Worm (Caenorhabditis elegans) whole organism, early embryonic: ENCODE data around the gene C47D12.4.

Experiments
- B0310.2 ChIP-seq: sonication (generic microtip); optimal IDR thresholded peaks from 2 replicates; lab custom pipeline; 2016; ENCODE audit warnings: mild to moderate bottlenecking, missing genetic modification characterization, missing compliant biosample characterization
- aly-1 ChIP-seq: sonication (generic microtip); optimal IDR thresholded peaks from 2 replicates; lab custom pipeline; 2016; ENCODE audit warnings: missing genetic modification characterization, missing compliant biosample characterization
- ama-1 ChIP-seq: fragments of 150-350 bp; optimal IDR thresholded peaks from 2 replicates; lab custom pipeline; 2014
- ceh-13 ChIP-seq: fragments of 200-800 bp; sonication (Bioruptor generic); optimal IDR thresholded peaks from 2 replicates; lab custom pipeline; 2018; ENCODE audit warnings: mild to moderate bottlenecking, missing genetic modification characterization, missing compliant biosample characterization
- ceh-36 ChIP-seq: sonication (generic microtip); optimal IDR thresholded peaks from 2 replicates; lab custom pipeline; 2016; ENCODE audit warnings: missing genetic modification characterization, inconsistent platforms, missing compliant biosample characterization
- ets-7 ChIP-seq: sonication (generic microtip); optimal IDR thresholded peaks from 2 replicates; lab custom pipeline; 2016; ENCODE audit warnings: missing genotype, missing genetic modification characterization, missing compliant biosample characterization
- flt-1 ChIP-seq: fragments of 200-800 bp; sonication (Bioruptor generic); IDR thresholded peaks from 2 replicates; pipeline ENCODE4 v1.3.6; 2022; ENCODE audit warnings: missing genetic modification characterization, missing compliant biosample characterization
- hmbx-1 ChIP-seq: sonication (generic microtip); optimal IDR thresholded peaks from 2 replicates; lab custom pipeline; 2016; ENCODE audit warnings: mild to moderate bottlenecking, missing genetic modification characterization, missing compliant biosample characterization
- hmg-4 ChIP-seq: fragments of 200-800 bp; sonication (Bioruptor generic); optimal IDR thresholded peaks from 2 replicates; lab custom pipeline; 2018; ENCODE audit warnings: mild to moderate bottlenecking, missing genetic modification characterization, missing compliant biosample characterization
- pes-1 ChIP-seq: fragments of 200-800 bp; sonication (Bioruptor generic); IDR thresholded peaks from 2 replicates; pipeline ENCODE4 v1.3.6; 2022; ENCODE audit warnings: missing genetic modification reagents, missing genetic modification characterization, missing compliant biosample characterization
- sea-1 ChIP-seq: fragments of 200-800 bp; sonication (Bioruptor generic); conservative IDR thresholded peaks from 2 replicates; pipeline ENCODE4 v1.3.6; 2022; ENCODE audit warnings: missing genetic modification characterization, missing compliant biosample characterization
- tbx-11 ChIP-seq: fragments of 200-800 bp; sonication (Bioruptor generic); IDR thresholded peaks from 2 replicates; pipeline ENCODE4 v1.3.6; 2022; ENCODE audit warnings: missing genetic modification characterization, missing compliant biosample characterization
- tbx-37 ChIP-seq: fragments of 200-800 bp; sonication (Bioruptor generic); conservative IDR thresholded peaks from 2 replicates; pipeline ENCODE4 v1.3.6; 2022; ENCODE audit warnings: missing genetic modification reagents, missing genetic modification characterization, missing compliant biosample characterization
- tra-4 ChIP-seq: sonication (generic microtip); optimal IDR thresholded peaks from 2 replicates; lab custom pipeline; 2017; ENCODE audit warnings: missing genetic modification characterization, missing compliant biosample characterization

The C47D12.4 gene

ce11 chrII:11729757-11730535 is 48.4 kb downstream of the C47D12.4 start:
- TF ChIP-seq tbx-11 (GFP tag; lab: Robert Waterston, UW) (no peak), tra-4 (tag; lab: Kevin White, UChicago) (no peak), flt-1 (GFP tag; lab: Robert Waterston, UW) (no peak)

DNA sequence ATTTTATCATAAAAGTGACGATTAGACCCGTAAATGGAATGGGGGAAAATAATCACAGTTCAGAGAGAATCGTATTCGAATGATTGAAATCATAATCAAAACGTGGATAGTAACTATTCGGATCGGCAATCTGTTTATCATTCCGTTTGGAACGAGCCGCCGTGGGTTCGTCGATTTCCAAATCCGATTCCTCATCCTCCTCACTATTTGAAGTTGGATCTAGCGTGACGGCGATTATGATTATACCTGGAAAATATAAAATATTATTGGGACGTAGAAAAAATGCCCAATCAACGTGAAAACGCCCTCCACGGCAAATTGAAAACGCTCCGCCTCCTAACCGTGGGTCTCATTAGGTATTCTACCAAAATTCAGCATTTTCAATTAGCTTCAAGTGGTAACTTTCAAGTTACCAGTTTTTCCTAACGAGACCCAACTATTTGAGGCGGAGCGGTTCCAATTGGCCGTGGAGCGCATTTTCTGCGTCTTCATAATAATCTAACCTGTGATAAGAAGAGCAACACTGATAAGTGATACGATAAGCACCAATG is 49.7 kb downstream of the C47D12.4 start:
- TF ChIP-seq ama-1 (lab: Kevin White, UChicago) = no peak
- TF ChIP-seq sea-1 (GFP tag; lab: Robert Waterston, UW) = no peak
- TF ChIP-seq flt-1 (GFP tag; lab: Robert Waterston, UW) = no peak
- no peak for TF ChIP-seq hmbx-1 (tag; lab: Kevin White, UChicago)
- no peak for TF ChIP-seq tra-4 (tag; lab: Kevin White, UChicago)
- TF ChIP-seq tbx-37 (GFP tag; lab: Robert Waterston, UW) = no peak
- TF ChIP-seq B0310.2 (tag; lab: Kevin White, UChicago) = no peak
- no peak for TF ChIP-seq pes-1 (GFP tag; lab: Robert Waterston, UW)
- TF ChIP-seq hmg-4 (GFP tag; lab: Kevin White, UChicago) = no peak
- no peak for TF ChIP-seq ets-7 (tag; lab: Kevin White, UChicago)
- TF ChIP-seq tbx-11 (GFP tag; lab: Robert Waterston, UW) = no peak
- TF ChIP-seq ceh-13 (GFP tag; lab: Kevin White, UChicago) = no peak
- TF ChIP-seq ceh-36 (tag; lab: Kevin White, UChicago) = no peak
- TF ChIP-seq aly-1 (tag; lab: Kevin White, UChicago) = no peak
